Fruit fly (Drosophila melanogaster): ENCODE results near the gene CG5498.

DNA sequence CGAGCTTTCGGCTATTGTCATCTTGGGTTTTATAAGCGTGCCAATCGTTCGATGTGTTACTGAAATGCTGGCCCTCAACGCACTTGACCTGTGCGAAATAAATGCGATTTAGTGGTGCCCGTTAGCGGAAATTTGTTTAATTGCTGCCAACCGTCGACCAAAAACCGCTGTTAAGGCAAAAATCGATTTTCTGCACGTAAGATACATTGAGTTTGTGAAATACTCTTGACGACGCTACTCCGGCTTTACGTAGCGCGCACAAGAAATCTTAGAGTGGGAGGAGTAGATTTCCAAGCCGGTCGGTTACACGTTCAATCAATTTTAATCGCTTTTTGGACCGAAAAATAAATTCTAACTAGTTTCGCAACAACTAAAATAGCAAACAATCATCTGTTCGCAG lies 8.4 kb downstream of the CG5498 start:
- TF ChIP-seq Dll (optimal IDR thresholded peaks at IDR 0.05) (no peak), pan (optimal IDR thresholded peaks at IDR 0.05) (no peak), usp (GFP tag; optimal IDR thresholded peaks at IDR 0.05) (no peak), psq (optimal IDR thresholded peaks at IDR 0.05) (no peak), CG8478 (optimal IDR thresholded peaks at IDR 0.05) (no peak), EcR (GFP tag; optimal IDR thresholded peaks at IDR 0.05) (no peak)

All from whole organism.